Worm (Caenorhabditis elegans): ENCODE results near the gene srx-122.

The srx-122 gene

ce11 chrV:3312067-3312666, 14.5 kb upstream of the srx-122 start, which contains the start of gene arrd-18 (continued):
- TF ChIP-seq ceh-82 (tag; optimal IDR thresholded peaks at IDR 0.05) (no peak), nhr-71 (tag; optimal IDR thresholded peaks at IDR 0.05) (peak; percentile 62), hlh-17 (GFP tag; optimal IDR thresholded peaks at IDR 0.05; ENCODE audit: borderline replicate concordance) (no peak), C16A3.4 (tag; optimal IDR thresholded peaks at IDR 0.05) (peak; percentile 0), unc-30 (tag; optimal IDR thresholded peaks at IDR 0.05) (no peak), nhr-12 (tag; optimal IDR thresholded peaks at IDR 0.05) (no peak), pag-3 (tag; optimal IDR thresholded peaks at IDR 0.05; ENCODE audit: borderline replicate concordance, insufficient read depth) (no peak), nhr-47 (tag; optimal IDR thresholded peaks at IDR 0.05) (peak; percentile 18), mdl-1 (tag; optimal IDR thresholded peaks at IDR 0.05) (no peak), swsn-7 (tag; optimal IDR thresholded peaks at IDR 0.05) (no peak), elt-3 (tag; optimal IDR thresholded peaks at IDR 0.05) (no peak), unc-86 (tag; optimal IDR thresholded peaks at IDR 0.05) (no peak), ceh-90 (tag; optimal IDR thresholded peaks at IDR 0.05) (no peak), egl-27 (tag; optimal IDR thresholded peaks at IDR 0.05) (no peak), snpc-4 (tag; optimal IDR thresholded peaks at IDR 0.05) (no peak), vab-15 (tag; optimal IDR thresholded peaks at IDR 0.05) (no peak), ces-1 (GFP tag; optimal IDR thresholded peaks at IDR 0.05) (no peak), hpl-2 (GFP tag; optimal IDR thresholded peaks at IDR 0.05) (no peak), ceh-8 (GFP tag; optimal IDR thresholded peaks at IDR 0.05) (no peak), pqm-1 (tag; optimal IDR thresholded peaks at IDR 0.05) (no peak), F16B12.6 (tag; optimal IDR thresholded peaks at IDR 0.05) (no peak), dsc-1 (tag; optimal IDR thresholded peaks at IDR 0.05) (no peak), sup-37 (GFP tag; optimal IDR thresholded peaks at IDR 0.05) (no peak), nhr-77 (tag; optimal IDR thresholded peaks at IDR 0.05) (no peak), lin-39 (tag; optimal IDR thresholded peaks at IDR 0.05) (no peak), hlh-4 (tag; optimal IDR thresholded peaks at IDR 0.05) (no peak), alr-1 (tag; optimal IDR thresholded peaks at IDR 0.05; ENCODE audit: borderline replicate concordance) (no peak), lir-3 (tag; optimal IDR thresholded peaks at IDR 0.05; ENCODE audit: poor library complexity) (no peak), tbx-2 (tag; optimal IDR thresholded peaks at IDR 0.05) (peak; percentile 10), nhr-84 (tag; optimal IDR thresholded peaks at IDR 0.05) (no peak), snu-23 (GFP tag; optimal IDR thresholded peaks at IDR 0.05) (peak; percentile 51), aha-1 (tag; optimal IDR thresholded peaks at IDR 0.05) (no peak), ets-5 (GFP tag; IDR thresholded peaks at IDR 0.05) (no peak), skn-1 (tag; optimal IDR thresholded peaks at IDR 0.05) (no peak), isw-1 (GFP tag; IDR thresholded peaks at IDR 0.05) (no peak), irx-1 (tag; optimal IDR thresholded peaks at IDR 0.05) (no peak), ceh-63 (GFP tag; optimal IDR thresholded peaks at IDR 0.05) (no peak), nhr-20 (tag; optimal IDR thresholded peaks at IDR 0.05) (peak; percentile 32), nhr-237 (tag; optimal IDR thresholded peaks at IDR 0.05) (no peak), fkh-8 (tag; optimal IDR thresholded peaks at IDR 0.05) (peak; percentile 20), xbp-1 (tag; optimal IDR thresholded peaks at IDR 0.05) (no peak), dpl-1 (GFP tag; optimal IDR thresholded peaks at IDR 0.05) (peak in 1 of 3 experiments; percentile 13), aly-2 (tag; optimal IDR thresholded peaks at IDR 0.05) (no peak), nhr-85 (tag) (peak; percentile 21), mab-9 (GFP tag; IDR thresholded peaks at IDR 0.05) (no peak), efl-1 (optimal IDR thresholded peaks at IDR 0.05) (peak in 1 of 2 experiments; percentile 19), efl-1 (GFP tag; optimal IDR thresholded peaks at IDR 0.05 in 1 of 2) (peak in 1 of 2 experiments; percentile 67), tlp-1 (tag; optimal IDR thresholded peaks at IDR 0.05) (no peak), lsy-2 (tag; optimal IDR thresholded peaks at IDR 0.05) (peak in 1 of 2 experiments; percentile 3), grh-1 (GFP tag; IDR thresholded peaks at IDR 0.05) (peak; percentile 32; the same call in 1 of the 2 replicates), jun-1 (tag; optimal IDR thresholded peaks at IDR 0.05) (no peak), nhr-76 (tag; optimal IDR thresholded peaks at IDR 0.05) (no peak)

Data from whole organism, L1 larva.